Fruit fly (Drosophila melanogaster): ENCODE data around the gene Ptip.

Gene Ptip

DNA sequence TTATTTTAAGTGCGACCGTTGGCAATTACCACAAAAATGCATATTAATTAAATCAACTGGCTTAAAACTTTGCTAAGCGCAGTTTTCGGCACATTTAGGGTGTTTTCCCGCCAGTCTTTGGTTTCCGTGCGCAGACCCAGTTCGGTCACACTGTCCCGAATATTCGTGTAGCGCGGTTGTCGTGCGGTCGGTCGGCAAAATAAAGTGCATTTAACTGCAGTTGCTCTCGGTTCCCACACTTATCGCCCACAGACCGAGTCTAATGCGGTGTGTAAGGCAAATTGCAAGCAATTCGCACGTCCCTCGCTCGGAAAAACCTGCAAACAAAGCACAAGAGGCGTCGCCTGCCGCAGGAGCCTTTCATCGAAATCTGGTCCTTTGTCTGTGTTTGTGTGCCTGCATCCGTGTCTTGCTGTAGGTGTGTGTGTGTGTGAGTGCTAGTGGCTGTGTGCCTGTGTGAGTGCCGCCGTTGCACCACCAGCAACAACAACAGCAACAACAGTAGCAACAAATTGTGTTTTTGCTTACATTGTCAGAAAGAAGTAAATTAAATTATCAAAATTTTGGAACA lies 24.2 kb upstream of the Ptip start, which contains the start of the genes CG13484 and Frl (continued):
- TF ChIP-seq Bteb2 (GFP tag; optimal IDR thresholded peaks at IDR 0.05) (peak; percentile 17), D19A (tag; optimal IDR thresholded peaks at IDR 0.05) (peak; percentile 2), CG3163 (GFP tag; optimal IDR thresholded peaks at IDR 0.05) (no peak), CG8359 (GFP tag; optimal IDR thresholded peaks at IDR 0.05; ENCODE audit: borderline replicate concordance) (no peak), chinmo (GFP tag; IDR thresholded peaks at IDR 0.05; ENCODE audit: partially characterized antibody) (peak; percentile 83), CG31441 (GFP tag; IDR thresholded peaks at IDR 0.05) (peak; percentile 90), fd3F (GFP tag; optimal IDR thresholded peaks at IDR 0.05) (no peak), CG12236 (GFP tag; optimal IDR thresholded peaks at IDR 0.05) (no peak), Taf1 (GFP tag; IDR thresholded peaks at IDR 0.05) (no peak), CG18476 (GFP tag; optimal IDR thresholded peaks at IDR 0.05) (no peak), CG12299 (tag; optimal IDR thresholded peaks at IDR 0.05) (peak; percentile 30), CG14014 (GFP tag; IDR thresholded peaks at IDR 0.05) (0 out of 2 replicates have a peak, but pooled peaks have one; percentile 12), zfh1 (GFP tag; IDR thresholded peaks at IDR 0.05) (peak; percentile 53; the same call in 1 of the 3 replicates), MTF-1 (GFP tag; optimal IDR thresholded peaks at IDR 0.05; ENCODE audit: borderline replicate concordance) (no peak), sim (GFP tag; IDR thresholded peaks at IDR 0.05) (no peak), vvl (GFP tag; IDR thresholded peaks at IDR 0.05) (peak; percentile 71), cad (GFP tag; optimal IDR thresholded peaks at IDR 0.05) (no peak), Kr (GFP tag; optimal IDR thresholded peaks at IDR 0.05) (no peak), sna (GFP tag; IDR thresholded peaks at IDR 0.05; ENCODE audit: partially characterized antibody) (no peak), D19B (GFP tag; optimal IDR thresholded peaks at IDR 0.05) (no peak), Oaz (GFP tag; IDR thresholded peaks at IDR 0.05) (no peak), stwl (tag; optimal IDR thresholded peaks at IDR 0.05) (peak; percentile 67), CG8765 (GFP tag; IDR thresholded peaks at IDR 0.05) (no peak), B-H2 (GFP tag; optimal IDR thresholded peaks at IDR 0.05) (peak; percentile 22), Six4 (GFP tag; optimal IDR thresholded peaks at IDR 0.05) (no peak), gce (GFP tag; IDR thresholded peaks at IDR 0.05) (no peak), CG8388 (GFP tag; optimal IDR thresholded peaks at IDR 0.05) (peak; percentile 38), bbx (GFP tag; IDR thresholded peaks at IDR 0.05; ENCODE audit: partially characterized antibody) (peak; percentile 52), Rx (GFP tag; IDR thresholded peaks at IDR 0.05) (no peak), CG18011 (GFP tag; optimal IDR thresholded peaks at IDR 0.05) (no peak), NC2β (GFP tag; optimal IDR thresholded peaks at IDR 0.05) (peak; percentile 65), CG10462 (GFP tag; optimal IDR thresholded peaks at IDR 0.05) (no peak), tup (GFP tag; optimal IDR thresholded peaks at IDR 0.05) (no peak), CG17361 (GFP tag; IDR thresholded peaks at IDR 0.05) (0 out of 3 replicates have a peak, but pooled peaks have one; percentile 34), Dll (GFP tag; IDR thresholded peaks at IDR 0.05; ENCODE audit: partially characterized antibody) (peak; percentile 49; the same call in 1 of the 4 replicates), grau (tag; optimal IDR thresholded peaks at IDR 0.05) (peak; percentile 21), CG17186 (GFP tag; optimal IDR thresholded peaks at IDR 0.05) (peak; percentile 96), so (GFP tag; IDR thresholded peaks at IDR 0.05) (no peak), CG17829 (tag; optimal IDR thresholded peaks at IDR 0.05) (peak; percentile 63), CG13775 (GFP tag; optimal IDR thresholded peaks at IDR 0.05) (peak; percentile 22), dpn (GFP tag; optimal IDR thresholded peaks at IDR 0.05) (peak in 1 of 2 experiments; percentile 39), CG13894 (tag; optimal IDR thresholded peaks at IDR 0.05) (peak; percentile 71), sqz (GFP tag; optimal IDR thresholded peaks at IDR 0.05) (peak; percentile 58), cg (GFP tag; optimal IDR thresholded peaks at IDR 0.05) (peak; percentile 96), Chrac-16 (GFP tag; optimal IDR thresholded peaks at IDR 0.05) (no peak), Xrp1 (GFP tag; IDR thresholded peaks at IDR 0.05) (peak; percentile 47), CG7928 (GFP tag; optimal IDR thresholded peaks at IDR 0.05) (peak; percentile 26), da (GFP tag; optimal IDR thresholded peaks at IDR 0.05) (no peak), CG8281 (tag; optimal IDR thresholded peaks at IDR 0.05) (no peak), CG34376 (GFP tag; optimal IDR thresholded peaks at IDR 0.05) (peak; percentile 48)
